Worm (Caenorhabditis elegans): ENCODE measurements around the gene panl-3.
A peak's percentile ranks its signal among the peaks of the same experiment; 100 is the strongest.

panl-3 gene

DNA sequence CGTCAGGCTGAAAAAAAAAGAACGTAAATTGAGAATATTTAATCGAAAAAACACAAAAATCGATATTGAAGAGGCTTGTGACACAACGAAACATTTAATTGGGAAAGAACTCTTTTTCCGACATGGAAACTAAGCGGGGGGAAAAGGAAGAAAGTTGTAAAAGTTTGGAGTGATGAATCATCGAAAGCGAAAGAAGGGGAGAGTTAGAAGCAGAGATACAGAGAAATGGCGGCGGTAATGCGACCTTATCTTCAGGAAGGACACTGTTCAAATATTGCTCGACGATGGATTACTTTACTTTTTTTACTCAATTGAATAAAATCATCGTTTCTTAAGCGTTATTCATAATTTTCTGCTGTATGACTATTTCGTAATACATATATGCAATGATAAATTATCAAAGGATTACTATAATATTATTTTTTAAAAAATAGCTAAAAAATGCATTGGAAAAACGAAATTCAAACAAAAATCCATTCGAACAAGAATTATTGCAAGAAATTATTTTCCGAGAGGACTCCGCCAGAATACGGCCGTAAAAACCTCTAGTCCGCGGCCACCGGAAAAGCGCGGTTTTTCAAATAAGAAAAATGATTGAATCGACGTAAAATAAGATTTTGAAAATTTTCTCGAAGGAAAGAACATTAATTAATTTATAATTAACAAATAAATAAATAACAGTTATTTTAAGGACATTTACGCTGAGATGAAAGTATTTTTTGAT, 49.1 kb downstream of the panl-3 start, which contains the start of gene dhhc-4 (continued):
- TF ChIP-seq zag-1 (tag; optimal IDR thresholded peaks at IDR 0.05) (no peak), lin-39 (tag; optimal IDR thresholded peaks at IDR 0.05) (no peak), Y48G9A.11 (GFP tag; IDR thresholded peaks at IDR 0.05) (peak; percentile 54; the same call in 1 of the 2 replicates), lir-3 (tag; optimal IDR thresholded peaks at IDR 0.05) (no peak), nhr-25 (tag; optimal IDR thresholded peaks at IDR 0.05; ENCODE audit: borderline replicate concordance, insufficient read depth) (no peak), hmg-1.1 (GFP tag; IDR thresholded peaks at IDR 0.05) (no peak), duxl-1 (tag; optimal IDR thresholded peaks at IDR 0.05; ENCODE audit: poor library complexity) (peak; percentile 39), T20F7.1 (GFP tag; optimal IDR thresholded peaks at IDR 0.05) (peak; percentile 11), nhr-76 (tag; optimal IDR thresholded peaks at IDR 0.05) (no peak), lin-13 (GFP tag; optimal IDR thresholded peaks at IDR 0.05) (no peak), daf-12 (tag; optimal IDR thresholded peaks at IDR 0.05) (no peak), madf-9 (GFP tag; conservative IDR thresholded peaks at IDR 0.05) (no peak; the same call in 1 of the 2 replicates), nhr-111 (GFP tag; optimal IDR thresholded peaks at IDR 0.05) (no peak), lin-15B (tag; optimal IDR thresholded peaks at IDR 0.05) (no peak), mes-2 (tag; optimal IDR thresholded peaks at IDR 0.05; ENCODE audit: poor library complexity, severe bottlenecking) (peak; percentile 99), daf-19 (GFP tag; conservative IDR thresholded peaks at IDR 0.05) (0 out of 2 replicates have a peak, but pooled peaks have one; percentile 14), ctbp-1 (GFP tag; IDR thresholded peaks at IDR 0.05) (no peak), Y5F2A.4 (GFP tag; optimal IDR thresholded peaks at IDR 0.05) (no peak), mxl-3 (GFP tag; optimal IDR thresholded peaks at IDR 0.05) (no peak), R02D3.7 (tag; optimal IDR thresholded peaks at IDR 0.05) (no peak), snpc-4 (tag; optimal IDR thresholded peaks at IDR 0.05) (no peak), hlh-11 (tag; optimal IDR thresholded peaks at IDR 0.05) (no peak), ceh-82 (tag; optimal IDR thresholded peaks at IDR 0.05) (no peak), lin-1 (GFP tag; IDR thresholded peaks at IDR 0.05) (no peak), nhr-6 (tag; optimal IDR thresholded peaks at IDR 0.05) (peak; percentile 71), nhr-11 (tag; optimal IDR thresholded peaks at IDR 0.05) (no peak), vab-7 (GFP tag; IDR thresholded peaks at IDR 0.05) (no peak), D1046.2 (GFP tag; IDR thresholded peaks at IDR 0.05) (no peak), tag-97 (GFP tag; IDR thresholded peaks at IDR 0.05) (0 out of 2 replicates have a peak, but pooled peaks have one; percentile 58), dmd-6 (GFP tag; IDR thresholded peaks at IDR 0.05) (no peak), rbr-2 (tag; optimal IDR thresholded peaks at IDR 0.05) (peak; percentile 51), ceh-20 (GFP tag; IDR thresholded peaks at IDR 0.05) (no peak), dpl-1 (GFP tag; optimal IDR thresholded peaks at IDR 0.05) (peak; percentile 94), unc-130 (GFP tag; optimal IDR thresholded peaks at IDR 0.05) (peak; percentile 89), ztf-7 (tag; optimal IDR thresholded peaks at IDR 0.05) (no peak), fkh-10 (GFP tag; optimal IDR thresholded peaks at IDR 0.05) (no peak), gei-8 (GFP tag; optimal IDR thresholded peaks at IDR 0.05) (no peak), fos-1 (tag; optimal IDR thresholded peaks at IDR 0.05) (no peak), Y75B8A.6 (GFP tag; IDR thresholded peaks at IDR 0.05) (no peak), nhr-77 (tag; optimal IDR thresholded peaks at IDR 0.05) (no peak), unc-39 (tag; optimal IDR thresholded peaks at IDR 0.05) (no peak), nhr-237 (tag; optimal IDR thresholded peaks at IDR 0.05) (no peak), zfp-3 (GFP tag; conservative IDR thresholded peaks at IDR 0.05) (0 out of 2 replicates have a peak, but pooled peaks have one; percentile 22), ceh-32 (tag; optimal IDR thresholded peaks at IDR 0.05; ENCODE audit: poor library complexity) (peak; percentile 19), nhr-41 (GFP tag; IDR thresholded peaks at IDR 0.05) (no peak), dmd-9 (GFP tag; IDR thresholded peaks at IDR 0.05) (peak; percentile 79), F49E8.2 (tag; optimal IDR thresholded peaks at IDR 0.05; ENCODE audit: borderline replicate concordance) (no peak), attf-4 (tag; optimal IDR thresholded peaks at IDR 0.05) (no peak), F26F4.8 (GFP tag; conservative IDR thresholded peaks at IDR 0.05) (no peak), mdt-29 (GFP tag; IDR thresholded peaks at IDR 0.05) (no peak)
